Fruit fly (Drosophila melanogaster) whole organism, wandering third instar larva: ENCODE data around the gene CG18404.

Experiments
- Abd-B ChIP-seq: fragments of >200 bp; optimal IDR thresholded peaks from 2 replicates; lab custom pipeline; 2017; ENCODE audit warnings: missing biosample characterization, missing genetic modification characterization
- CG32264 ChIP-seq: fragments of 200-800 bp; sonication (Bioruptor generic); optimal IDR thresholded peaks from 2 replicates; lab custom pipeline; 2016; ENCODE audit warnings: missing biosample characterization, missing genetic modification characterization
- CG9705 ChIP-seq: fragments of 200-800 bp; sonication (Bioruptor generic); optimal IDR thresholded peaks from 2 replicates; lab custom pipeline; 2018; ENCODE audit warnings: missing biosample characterization, mild to moderate bottlenecking, missing genetic modification characterization
- CrebA ChIP-seq: fragments of 200-800 bp; sonication (Bioruptor generic); optimal IDR thresholded peaks from 2 replicates; lab custom pipeline; 2016; ENCODE audit warnings: missing biosample characterization, mild to moderate bottlenecking, missing genetic modification characterization, borderline replicate concordance
- Dfd ChIP-seq: fragments of >200 bp; optimal IDR thresholded peaks from 2 replicates; lab custom pipeline; 2017; ENCODE audit warnings: missing biosample characterization, missing genetic modification characterization
- Dif ChIP-seq: fragments of 200-275, 200-300 bp; sonication (Bioruptor generic); optimal IDR thresholded peaks from 2 replicates; lab custom pipeline; 2018; ENCODE audit warnings: missing biosample characterization, missing genetic modification characterization; ENCODE audit not compliant: partially characterized antibody
- GATAd ChIP-seq: sonication (Bioruptor generic); optimal IDR thresholded peaks from 2 replicates; lab custom pipeline; 2016; ENCODE audit warnings: missing biosample characterization, missing genetic modification characterization
- HLH106 ChIP-seq: fragments of 200-800 bp; optimal IDR thresholded peaks from 3 replicates; lab custom pipeline; 2019; ENCODE audit warnings: missing biosample characterization, mild to moderate bottlenecking, missing genetic modification characterization, moderate library complexity
- Hnf4 ChIP-seq: fragments of 200-800 bp; sonication (Bioruptor generic); optimal IDR thresholded peaks from 2 replicates; lab custom pipeline; 2016; ENCODE audit warnings: missing biosample characterization, mild to moderate bottlenecking, missing genetic modification characterization
- Hr78 ChIP-seq: fragments of >200 bp; optimal IDR thresholded peaks from 2 replicates; lab custom pipeline; 2017; ENCODE audit warnings: missing biosample characterization, missing genetic modification characterization
- Hr83 ChIP-seq: fragments of 200-300 bp; sonication (Bioruptor generic); optimal IDR thresholded peaks from 2 replicates; lab custom pipeline; 2016; ENCODE audit warnings: missing biosample characterization, mild to moderate bottlenecking, missing genetic modification characterization, moderate library complexity; ENCODE audit not compliant: poor library complexity, severe bottlenecking
- Jra ChIP-seq: sonication (Bioruptor generic); optimal IDR thresholded peaks from 2 replicates; lab custom pipeline; 2016; ENCODE audit warnings: missing biosample characterization, missing genetic modification characterization
- Mio ChIP-seq: sonication (Bioruptor generic); optimal IDR thresholded peaks from 2 replicates; lab custom pipeline; 2016; ENCODE audit warnings: missing biosample characterization, missing genetic modification characterization
- Myc ChIP-seq: fragments of >200 bp; optimal IDR thresholded peaks from 2 replicates; lab custom pipeline; 2017
- N ChIP-seq: fragments of >200 bp; optimal IDR thresholded peaks from 2 replicates; lab custom pipeline; 2018; ENCODE audit warnings: missing biosample characterization, missing external identifiers, missing genetic modification characterization
- OdsH ChIP-seq: fragments of 200-800 bp; sonication (Bioruptor generic); optimal IDR thresholded peaks from 2 replicates; lab custom pipeline; 2016; ENCODE audit warnings: missing biosample characterization, mild to moderate bottlenecking, missing genetic modification characterization
- Rel ChIP-seq, 2 experiments: fragments of 200-800 bp; sonication (Bioruptor generic) in 1 of 2; optimal IDR thresholded peaks; 2 replicates in 1 of 2; 3 replicates in 1 of 2; lab custom pipeline; 2016 to 2019; ENCODE audit warnings: mild to moderate bottlenecking in 2 of 2, missing biosample characterization in 2 of 2, missing genetic modification characterization in 2 of 2, moderate library complexity in 1 of 2
- Sp1 ChIP-seq: fragments of 200-800 bp; sonication (Bioruptor generic); optimal IDR thresholded peaks from 3 replicates; lab custom pipeline; 2019; ENCODE audit warnings: missing biosample characterization, mild to moderate bottlenecking, missing genetic modification characterization, moderate library complexity
- Vsx2 ChIP-seq: fragments of 200-300, 225-300 bp; sonication (Bioruptor generic); optimal IDR thresholded peaks from 2 replicates; lab custom pipeline; 2018; ENCODE audit warnings: missing biosample characterization, missing genetic modification characterization; ENCODE audit not compliant: partially characterized antibody
- br ChIP-seq: fragments of 200-800 bp; sonication (Bioruptor generic); optimal IDR thresholded peaks from 2 replicates; lab custom pipeline; 2016; ENCODE audit warnings: missing biosample characterization, missing genetic modification characterization
- brk ChIP-seq: fragments of 200-800 bp; sonication (Bioruptor generic); optimal IDR thresholded peaks from 2 replicates; lab custom pipeline; 2016; ENCODE audit warnings: missing biosample characterization, mild to moderate bottlenecking, missing genetic modification characterization
- dl ChIP-seq, 2 experiments: fragments of 175-275, 200-275 bp in 1 of 2; fragments of 200-275 bp in 1 of 2; sonication (Bioruptor generic); optimal IDR thresholded peaks; lab custom pipeline; 2018; ENCODE audit warnings: mild to moderate bottlenecking in 2 of 2, missing biosample characterization in 2 of 2, missing genetic modification characterization in 2 of 2, moderate library complexity in 2 of 2; ENCODE audit not compliant: partially characterized antibody in 2 of 2, insufficient read depth in 1 of 2
- dmrt93B ChIP-seq: fragments of 200-800 bp; sonication (Bioruptor generic); optimal IDR thresholded peaks from 2 replicates; lab custom pipeline; 2018; ENCODE audit warnings: missing biosample characterization, mild to moderate bottlenecking, missing genetic modification characterization
- dsf ChIP-seq: sonication (Bioruptor generic); optimal IDR thresholded peaks from 2 replicates; lab custom pipeline; 2016; ENCODE audit warnings: missing biosample characterization, missing genetic modification characterization, borderline replicate concordance
- ey ChIP-seq: fragments of 200-800 bp; sonication (Bioruptor generic); optimal IDR thresholded peaks from 2 replicates; lab custom pipeline; 2016; ENCODE audit warnings: missing biosample characterization, missing genetic modification characterization
- foxo ChIP-seq, 2 experiments: fragments of 200-800 bp; sonication (Bioruptor generic); optimal IDR thresholded peaks; 2 replicates in 1 of 2; 3 replicates in 1 of 2; lab custom pipeline; 2016 to 2017; ENCODE audit warnings: missing biosample characterization in 2 of 2, missing genetic modification characterization in 2 of 2
- fru ChIP-seq: fragments of 200-800 bp; sonication (Bioruptor generic); optimal IDR thresholded peaks from 3 replicates; lab custom pipeline; 2016; ENCODE audit warnings: missing biosample characterization, mild to moderate bottlenecking, missing genetic modification characterization
- h ChIP-seq: fragments of 200-800 bp; sonication (Bioruptor generic); optimal IDR thresholded peaks from 3 replicates; lab custom pipeline; 2016; ENCODE audit warnings: missing biosample characterization, mild to moderate bottlenecking, missing genetic modification characterization
- jim ChIP-seq: fragments of 175-275, 200-325 bp; sonication (Bioruptor generic); optimal IDR thresholded peaks from 2 replicates; lab custom pipeline; 2016; ENCODE audit warnings: missing biosample characterization, mild to moderate bottlenecking, missing genetic modification characterization
- lola ChIP-seq: fragments of >200 bp; optimal IDR thresholded peaks from 2 replicates; lab custom pipeline; 2017; ENCODE audit warnings: missing biosample characterization, missing genetic modification characterization
- pan ChIP-seq: fragments of >200 bp; optimal IDR thresholded peaks from 2 replicates; lab custom pipeline; 2017
- psq ChIP-seq: fragments of 200-800 bp; sonication (Bioruptor generic); optimal IDR thresholded peaks from 3 replicates; lab custom pipeline; 2017; ENCODE audit warnings: missing biosample characterization, mild to moderate bottlenecking, missing genetic modification characterization, moderate library complexity
- rgr ChIP-seq: fragments of 200-800 bp; sonication (Bioruptor generic); optimal IDR thresholded peaks from 3 replicates; lab custom pipeline; 2016; ENCODE audit warnings: missing biosample characterization, mild to moderate bottlenecking, missing genetic modification characterization
- sage ChIP-seq: fragments of 200-800 bp; sonication (Bioruptor generic); optimal IDR thresholded peaks from 2 replicates; lab custom pipeline; 2016; ENCODE audit warnings: missing biosample characterization, mild to moderate bottlenecking, missing genetic modification characterization
- sv ChIP-seq: fragments of 200-800 bp; sonication (Bioruptor generic); optimal IDR thresholded peaks from 3 replicates; lab custom pipeline; 2016; ENCODE audit warnings: missing biosample characterization, missing genetic modification characterization
- tai ChIP-seq: sonication (Bioruptor generic); optimal IDR thresholded peaks from 2 replicates; lab custom pipeline; 2016; ENCODE audit warnings: missing biosample characterization, missing genetic modification characterization
- usp ChIP-seq: fragments of >200 bp; optimal IDR thresholded peaks from 2 replicates; lab custom pipeline; 2017; ENCODE audit warnings: missing biosample characterization, missing genetic modification characterization
- woc ChIP-seq: sonication (Bioruptor generic); optimal IDR thresholded peaks from 2 replicates; lab custom pipeline; 2016; ENCODE audit warnings: missing biosample characterization, mild to moderate bottlenecking, missing genetic modification characterization

The CG18404 gene

dm6 chr3R:30271120-30271467 is 18.1 kb downstream of the CG18404 start:
- no peak for TF ChIP-seq N (GFP tag; lab: Kevin White, UChicago)
- no peak for TF ChIP-seq dmrt93B (GFP tag; lab: Kevin White, UChicago)
- TF ChIP-seq sv (GFP tag; lab: Kevin White, UChicago) = no peak
- TF ChIP-seq h (GFP tag; lab: Kevin White, UChicago) = no peak
- no peak for TF ChIP-seq woc
- TF ChIP-seq dsf (GFP tag; lab: Kevin White, UChicago) = no peak
- TF ChIP-seq Myc (lab: Kevin White, UChicago) = no peak
- TF ChIP-seq pan = no peak
- no peak for TF ChIP-seq Sp1
- TF ChIP-seq Dfd (GFP tag; lab: Kevin White, UChicago) = no peak
- peak; percentile 62 for TF ChIP-seq Vsx2 (GFP tag; lab: Kevin White, UChicago)
- TF ChIP-seq Mio (GFP tag; lab: Kevin White, UChicago) = no peak
- TF ChIP-seq GATAd (GFP tag; lab: Kevin White, UChicago) = no peak
- TF ChIP-seq Abd-B (GFP tag; lab: Kevin White, UChicago) = no peak
- no peak for TF ChIP-seq sage (GFP tag; lab: Kevin White, UChicago)
- no peak for TF ChIP-seq CG9705 (GFP tag; lab: Kevin White, UChicago)
- TF ChIP-seq Hr78 (GFP tag; lab: Kevin White, UChicago) = no peak
- no peak for TF ChIP-seq Hnf4 (GFP tag; lab: Kevin White, UChicago)
- no peak for TF ChIP-seq Jra (GFP tag; lab: Kevin White, UChicago)
- no peak for TF ChIP-seq br
- TF ChIP-seq psq (GFP tag; lab: Kevin White, UChicago) = peak; percentile 97
- TF ChIP-seq foxo (GFP tag; optimal IDR thresholded peaks at IDR 0.05; lab: Kevin White, UChicago) = no peak
- no peak for TF ChIP-seq jim (GFP tag; lab: Kevin White, UChicago)
- TF ChIP-seq CrebA = no peak
- TF ChIP-seq ey (GFP tag; lab: Kevin White, UChicago) = no peak
- no peak for TF ChIP-seq lola
- no peak for TF ChIP-seq Hr83 (GFP tag; lab: Kevin White, UChicago)
- no peak for TF ChIP-seq rgr (GFP tag; lab: Kevin White, UChicago)
- peak; percentile 84 for TF ChIP-seq tai (GFP tag; lab: Kevin White, UChicago)
- no peak for TF ChIP-seq Rel (GFP tag; optimal IDR thresholded peaks at IDR 0.05; lab: Kevin White, UChicago)
- peak; percentile 28 for TF ChIP-seq Rel (tag; optimal IDR thresholded peaks at IDR 0.05; lab: Kevin White, UChicago)
- no peak for TF ChIP-seq OdsH (GFP tag; lab: Kevin White, UChicago)
- peak; percentile 60 for TF ChIP-seq Dif (GFP tag; lab: Kevin White, UChicago)
- TF ChIP-seq usp (GFP tag; lab: Kevin White, UChicago) = no peak
- TF ChIP-seq brk (GFP tag; lab: Kevin White, UChicago) = no peak
- no peak for TF ChIP-seq CG32264 (GFP tag; lab: Kevin White, UChicago)
- TF ChIP-seq dl (GFP tag; optimal IDR thresholded peaks at IDR 0.05; lab: Kevin White, UChicago; ENCODE audit: insufficient read depth in 1 of 2, partially characterized antibody in 2 of 2) = peak; percentile 34 to 50
- peak; percentile 94 for TF ChIP-seq fru (GFP tag; lab: Kevin White, UChicago)
- TF ChIP-seq HLH106 (tag; lab: Kevin White, UChicago) = no peak

- TF ChIP-seq br = peak; percentile 95
- peak; percentile 9 for TF ChIP-seq Dif (GFP tag; lab: Kevin White, UChicago)
- peak; percentile 95 for TF ChIP-seq HLH106 (tag; lab: Kevin White, UChicago)
- TF ChIP-seq rgr (GFP tag; lab: Kevin White, UChicago) = peak; percentile 98
- TF ChIP-seq tai (GFP tag; lab: Kevin White, UChicago) = peak; percentile 92
- TF ChIP-seq ey (GFP tag; lab: Kevin White, UChicago) = peak; percentile 98
- TF ChIP-seq Abd-B (GFP tag; lab: Kevin White, UChicago) = no peak
- peak; percentile 98 for TF ChIP-seq fru (GFP tag; lab: Kevin White, UChicago)
- TF ChIP-seq CG32264 (GFP tag; lab: Kevin White, UChicago) = peak; percentile 91
- TF ChIP-seq Hnf4 (GFP tag; lab: Kevin White, UChicago) = peak; percentile 95
- TF ChIP-seq Vsx2 (GFP tag; lab: Kevin White, UChicago) = peak; percentile 31
- TF ChIP-seq Sp1 = peak; percentile 97
- TF ChIP-seq Hr83 (GFP tag; lab: Kevin White, UChicago) = peak; percentile 75
- no peak for TF ChIP-seq N (GFP tag; lab: Kevin White, UChicago)
- peak; percentile 95 for TF ChIP-seq brk (GFP tag; lab: Kevin White, UChicago)
- peak; percentile 42 for TF ChIP-seq CrebA
- peak in 1 of 2 experiments; percentile 25 for TF ChIP-seq dl (GFP tag; optimal IDR thresholded peaks at IDR 0.05; lab: Kevin White, UChicago; ENCODE audit: insufficient read depth in 1 of 2, partially characterized antibody in 2 of 2)
- TF ChIP-seq CG9705 (GFP tag; lab: Kevin White, UChicago) = peak; percentile 74
- TF ChIP-seq woc = peak; percentile 94
- no peak for TF ChIP-seq sv (GFP tag; lab: Kevin White, UChicago)
- peak; percentile 76 for TF ChIP-seq Rel (GFP tag; optimal IDR thresholded peaks at IDR 0.05; lab: Kevin White, UChicago)
- TF ChIP-seq Rel (tag; optimal IDR thresholded peaks at IDR 0.05; lab: Kevin White, UChicago) = peak; percentile 66
- TF ChIP-seq OdsH (GFP tag; lab: Kevin White, UChicago) = peak; percentile 97
- TF ChIP-seq Hr78 (GFP tag; lab: Kevin White, UChicago) = no peak
- TF ChIP-seq lola = no peak
- TF ChIP-seq Dfd (GFP tag; lab: Kevin White, UChicago) = no peak
- peak; percentile 82 for TF ChIP-seq dsf (GFP tag; lab: Kevin White, UChicago)
- TF ChIP-seq h (GFP tag; lab: Kevin White, UChicago) = peak; percentile 98
- TF ChIP-seq Jra (GFP tag; lab: Kevin White, UChicago) = peak; percentile 90
- no peak for TF ChIP-seq usp (GFP tag; lab: Kevin White, UChicago)
- TF ChIP-seq Myc (lab: Kevin White, UChicago) = no peak
- TF ChIP-seq foxo (GFP tag; optimal IDR thresholded peaks at IDR 0.05; lab: Kevin White, UChicago) = peak; percentile 84 to 98
- TF ChIP-seq psq (GFP tag; lab: Kevin White, UChicago) = peak; percentile 98
- TF ChIP-seq dmrt93B (GFP tag; lab: Kevin White, UChicago) = peak; percentile 92
- TF ChIP-seq Mio (GFP tag; lab: Kevin White, UChicago) = peak; percentile 54
- TF ChIP-seq sage (GFP tag; lab: Kevin White, UChicago) = peak; percentile 92
- TF ChIP-seq GATAd (GFP tag; lab: Kevin White, UChicago) = peak; percentile 21
- no peak for TF ChIP-seq jim (GFP tag; lab: Kevin White, UChicago)
- no peak for TF ChIP-seq pan
Measured at dm6 chr3R:30272176-30272857, 19.3 kb downstream of the CG18404 start.
